Fruit fly (Drosophila melanogaster) Kc167 (cell line): ENCODE results near the gene HisCl1.

ENCODE experiments used
- Myc ChIP-seq: fragments of >200 bp; optimal IDR thresholded peaks from 2 replicates; lab custom pipeline; 2017; ENCODE audit warnings: missing external identifiers
- Sin3A ChIP-seq: fragments of >200 bp; optimal IDR thresholded peaks from 2 replicates; lab custom pipeline; 2018; ENCODE audit warnings: missing external identifiers
- h ChIP-seq: fragments of >200 bp; optimal IDR thresholded peaks from 3 replicates; lab custom pipeline; 2018; ENCODE audit warnings: missing external identifiers
- insv ChIP-seq: fragments of >200 bp; optimal IDR thresholded peaks from 3 replicates; lab custom pipeline; 2018; ENCODE audit warnings: missing external identifiers
- psq ChIP-seq: fragments of >200 bp; optimal IDR thresholded peaks from 2 replicates; lab custom pipeline; 2017; ENCODE audit warnings: missing external identifiers
- ttk ChIP-seq: sonication (Bioruptor generic); optimal IDR thresholded peaks from 2 replicates; lab custom pipeline; 2017; ENCODE audit warnings: missing external identifiers

DNA sequence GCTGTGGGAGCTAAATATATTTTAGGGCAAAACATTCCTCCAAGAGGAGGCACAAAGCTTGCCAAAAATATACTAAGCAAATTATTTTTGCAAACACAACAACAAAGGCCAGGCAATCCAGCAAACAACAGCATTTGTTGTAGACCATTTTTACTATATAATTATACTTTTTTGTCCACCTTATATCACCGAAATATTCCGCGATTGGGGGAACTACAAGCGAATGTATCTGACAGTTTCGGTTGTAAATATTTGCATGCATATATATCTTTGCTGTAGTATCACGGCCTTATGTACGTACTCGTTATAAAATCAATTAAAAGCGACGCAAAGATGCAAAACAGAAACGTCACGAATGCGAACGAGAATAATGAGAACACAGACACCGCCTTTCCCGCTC, 25.5 kb downstream of the HisCl1 start:
- TF ChIP-seq ttk (lab: Kevin White, UChicago) (no peak), insv (no peak), h (no peak), Myc (lab: Kevin White, UChicago) (no peak), psq (lab: Kevin White, UChicago) (no peak), Sin3A (no peak)
